Fruit fly (Drosophila melanogaster) whole organism, wandering third instar larva: Measurements from ENCODE around the gene brat.

Experiments used
- Abd-B ChIP-seq: fragments of >200 bp; optimal IDR thresholded peaks from 2 replicates; lab custom pipeline; 2017; ENCODE audit warnings: missing biosample characterization, missing genetic modification characterization
- CG32264 ChIP-seq: fragments of 200-800 bp; sonication (Bioruptor generic); optimal IDR thresholded peaks from 2 replicates; lab custom pipeline; 2016; ENCODE audit warnings: missing biosample characterization, missing genetic modification characterization
- CG9705 ChIP-seq: fragments of 200-800 bp; sonication (Bioruptor generic); optimal IDR thresholded peaks from 2 replicates; lab custom pipeline; 2018; ENCODE audit warnings: missing biosample characterization, mild to moderate bottlenecking, missing genetic modification characterization
- CrebA ChIP-seq: fragments of 200-800 bp; sonication (Bioruptor generic); optimal IDR thresholded peaks from 2 replicates; lab custom pipeline; 2016; ENCODE audit warnings: missing biosample characterization, mild to moderate bottlenecking, missing genetic modification characterization, borderline replicate concordance
- Dfd ChIP-seq: fragments of >200 bp; optimal IDR thresholded peaks from 2 replicates; lab custom pipeline; 2017; ENCODE audit warnings: missing biosample characterization, missing genetic modification characterization
- Dif ChIP-seq: fragments of 200-275, 200-300 bp; sonication (Bioruptor generic); optimal IDR thresholded peaks from 2 replicates; lab custom pipeline; 2018; ENCODE audit warnings: missing biosample characterization, missing genetic modification characterization; ENCODE audit not compliant: partially characterized antibody
- GATAd ChIP-seq: sonication (Bioruptor generic); optimal IDR thresholded peaks from 2 replicates; lab custom pipeline; 2016; ENCODE audit warnings: missing biosample characterization, missing genetic modification characterization
- HLH106 ChIP-seq: fragments of 200-800 bp; optimal IDR thresholded peaks from 3 replicates; lab custom pipeline; 2019; ENCODE audit warnings: missing biosample characterization, mild to moderate bottlenecking, missing genetic modification characterization, moderate library complexity
- Hnf4 ChIP-seq: fragments of 200-800 bp; sonication (Bioruptor generic); optimal IDR thresholded peaks from 2 replicates; lab custom pipeline; 2016; ENCODE audit warnings: missing biosample characterization, mild to moderate bottlenecking, missing genetic modification characterization
- Hr78 ChIP-seq: fragments of >200 bp; optimal IDR thresholded peaks from 2 replicates; lab custom pipeline; 2017; ENCODE audit warnings: missing biosample characterization, missing genetic modification characterization
- Hr83 ChIP-seq: fragments of 200-300 bp; sonication (Bioruptor generic); optimal IDR thresholded peaks from 2 replicates; lab custom pipeline; 2016; ENCODE audit warnings: missing biosample characterization, mild to moderate bottlenecking, missing genetic modification characterization, moderate library complexity; ENCODE audit not compliant: poor library complexity, severe bottlenecking
- Jra ChIP-seq: sonication (Bioruptor generic); optimal IDR thresholded peaks from 2 replicates; lab custom pipeline; 2016; ENCODE audit warnings: missing biosample characterization, missing genetic modification characterization
- Mio ChIP-seq: sonication (Bioruptor generic); optimal IDR thresholded peaks from 2 replicates; lab custom pipeline; 2016; ENCODE audit warnings: missing biosample characterization, missing genetic modification characterization
- Myc ChIP-seq: fragments of >200 bp; optimal IDR thresholded peaks from 2 replicates; lab custom pipeline; 2017
- N ChIP-seq: fragments of >200 bp; optimal IDR thresholded peaks from 2 replicates; lab custom pipeline; 2018; ENCODE audit warnings: missing biosample characterization, missing external identifiers, missing genetic modification characterization
- OdsH ChIP-seq: fragments of 200-800 bp; sonication (Bioruptor generic); optimal IDR thresholded peaks from 2 replicates; lab custom pipeline; 2016; ENCODE audit warnings: missing biosample characterization, mild to moderate bottlenecking, missing genetic modification characterization
- Sp1 ChIP-seq: fragments of 200-800 bp; sonication (Bioruptor generic); optimal IDR thresholded peaks from 3 replicates; lab custom pipeline; 2019; ENCODE audit warnings: missing biosample characterization, mild to moderate bottlenecking, missing genetic modification characterization, moderate library complexity
- Vsx2 ChIP-seq: fragments of 200-300, 225-300 bp; sonication (Bioruptor generic); optimal IDR thresholded peaks from 2 replicates; lab custom pipeline; 2018; ENCODE audit warnings: missing biosample characterization, missing genetic modification characterization; ENCODE audit not compliant: partially characterized antibody
- br ChIP-seq: fragments of 200-800 bp; sonication (Bioruptor generic); optimal IDR thresholded peaks from 2 replicates; lab custom pipeline; 2016; ENCODE audit warnings: missing biosample characterization, missing genetic modification characterization
- brk ChIP-seq: fragments of 200-800 bp; sonication (Bioruptor generic); optimal IDR thresholded peaks from 2 replicates; lab custom pipeline; 2016; ENCODE audit warnings: missing biosample characterization, mild to moderate bottlenecking, missing genetic modification characterization
- dl ChIP-seq, 2 experiments: fragments of 175-275, 200-275 bp in 1 of 2; fragments of 200-275 bp in 1 of 2; sonication (Bioruptor generic); optimal IDR thresholded peaks; lab custom pipeline; 2018; ENCODE audit warnings: mild to moderate bottlenecking in 2 of 2, missing biosample characterization in 2 of 2, missing genetic modification characterization in 2 of 2, moderate library complexity in 2 of 2; ENCODE audit not compliant: partially characterized antibody in 2 of 2, insufficient read depth in 1 of 2
- dmrt93B ChIP-seq: fragments of 200-800 bp; sonication (Bioruptor generic); optimal IDR thresholded peaks from 2 replicates; lab custom pipeline; 2018; ENCODE audit warnings: missing biosample characterization, mild to moderate bottlenecking, missing genetic modification characterization
- dsf ChIP-seq: sonication (Bioruptor generic); optimal IDR thresholded peaks from 2 replicates; lab custom pipeline; 2016; ENCODE audit warnings: missing biosample characterization, missing genetic modification characterization, borderline replicate concordance
- ey ChIP-seq: fragments of 200-800 bp; sonication (Bioruptor generic); optimal IDR thresholded peaks from 2 replicates; lab custom pipeline; 2016; ENCODE audit warnings: missing biosample characterization, missing genetic modification characterization
- foxo ChIP-seq, 2 experiments: fragments of 200-800 bp; sonication (Bioruptor generic); optimal IDR thresholded peaks; 2 replicates in 1 of 2; 3 replicates in 1 of 2; lab custom pipeline; 2016 to 2017; ENCODE audit warnings: missing biosample characterization in 2 of 2, missing genetic modification characterization in 2 of 2
- fru ChIP-seq: fragments of 200-800 bp; sonication (Bioruptor generic); optimal IDR thresholded peaks from 3 replicates; lab custom pipeline; 2016; ENCODE audit warnings: missing biosample characterization, mild to moderate bottlenecking, missing genetic modification characterization
- h ChIP-seq: fragments of 200-800 bp; sonication (Bioruptor generic); optimal IDR thresholded peaks from 3 replicates; lab custom pipeline; 2016; ENCODE audit warnings: missing biosample characterization, mild to moderate bottlenecking, missing genetic modification characterization
- jim ChIP-seq: fragments of 175-275, 200-325 bp; sonication (Bioruptor generic); optimal IDR thresholded peaks from 2 replicates; lab custom pipeline; 2016; ENCODE audit warnings: missing biosample characterization, mild to moderate bottlenecking, missing genetic modification characterization
- lola ChIP-seq: fragments of >200 bp; optimal IDR thresholded peaks from 2 replicates; lab custom pipeline; 2017; ENCODE audit warnings: missing biosample characterization, missing genetic modification characterization
- pan ChIP-seq: fragments of >200 bp; optimal IDR thresholded peaks from 2 replicates; lab custom pipeline; 2017
- psq ChIP-seq: fragments of 200-800 bp; sonication (Bioruptor generic); optimal IDR thresholded peaks from 3 replicates; lab custom pipeline; 2017; ENCODE audit warnings: missing biosample characterization, mild to moderate bottlenecking, missing genetic modification characterization, moderate library complexity
- rgr ChIP-seq: fragments of 200-800 bp; sonication (Bioruptor generic); optimal IDR thresholded peaks from 3 replicates; lab custom pipeline; 2016; ENCODE audit warnings: missing biosample characterization, mild to moderate bottlenecking, missing genetic modification characterization
- sage ChIP-seq: fragments of 200-800 bp; sonication (Bioruptor generic); optimal IDR thresholded peaks from 2 replicates; lab custom pipeline; 2016; ENCODE audit warnings: missing biosample characterization, mild to moderate bottlenecking, missing genetic modification characterization
- sv ChIP-seq: fragments of 200-800 bp; sonication (Bioruptor generic); optimal IDR thresholded peaks from 3 replicates; lab custom pipeline; 2016; ENCODE audit warnings: missing biosample characterization, missing genetic modification characterization
- tai ChIP-seq: sonication (Bioruptor generic); optimal IDR thresholded peaks from 2 replicates; lab custom pipeline; 2016; ENCODE audit warnings: missing biosample characterization, missing genetic modification characterization
- usp ChIP-seq: fragments of >200 bp; optimal IDR thresholded peaks from 2 replicates; lab custom pipeline; 2017; ENCODE audit warnings: missing biosample characterization, missing genetic modification characterization
- woc ChIP-seq: sonication (Bioruptor generic); optimal IDR thresholded peaks from 2 replicates; lab custom pipeline; 2016; ENCODE audit warnings: missing biosample characterization, mild to moderate bottlenecking, missing genetic modification characterization

Gene brat

DNA sequence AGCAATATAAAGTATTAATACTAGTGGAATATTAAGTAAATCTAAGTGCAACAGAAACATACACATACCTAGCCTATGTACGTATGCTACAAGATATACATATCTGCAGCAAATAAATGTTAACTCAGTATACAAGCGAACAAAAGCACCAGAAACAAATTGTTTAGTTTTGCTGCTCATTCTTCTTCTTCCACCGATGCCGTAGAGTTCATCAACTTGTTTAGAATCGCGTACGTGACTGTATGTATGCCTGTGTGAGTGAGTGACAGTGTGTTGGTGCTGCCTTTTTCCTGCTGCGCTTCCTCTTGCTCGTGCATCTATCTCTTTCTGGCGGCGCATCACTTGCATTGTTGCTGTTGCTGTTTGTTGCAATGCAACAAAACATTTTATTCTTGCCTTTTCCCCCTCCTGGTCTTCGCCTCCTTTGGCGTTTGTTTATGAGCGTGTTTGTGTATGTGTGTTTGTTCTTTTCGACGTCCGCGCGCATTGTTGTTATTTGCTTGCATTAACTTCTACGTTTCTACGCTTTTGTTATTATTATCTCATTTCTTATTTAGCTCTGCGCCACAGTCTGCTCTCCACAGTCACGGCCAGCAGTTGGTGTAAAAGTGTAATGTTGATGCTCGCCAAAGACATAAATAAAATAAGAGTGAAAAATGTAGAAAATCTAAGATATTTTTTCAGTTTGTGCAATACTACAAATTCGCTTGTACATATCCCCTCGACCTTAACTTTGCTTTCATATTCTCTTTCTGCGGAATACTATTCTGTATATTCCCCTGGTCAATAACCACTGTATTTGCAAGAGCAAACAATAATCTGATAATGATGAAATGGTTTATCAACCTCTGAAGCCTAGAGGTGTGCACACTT, 25.3 kb downstream of the brat start:
- peak; percentile 34 for TF ChIP-seq Sp1
- peak; percentile 30 for TF ChIP-seq Hnf4 (GFP tag; lab: Kevin White, UChicago)
- TF ChIP-seq tai (GFP tag; lab: Kevin White, UChicago): peak; percentile 44
- peak; percentile 29 for TF ChIP-seq psq (GFP tag; lab: Kevin White, UChicago)
- TF ChIP-seq CrebA (GFP tag; lab: Kevin White, UChicago): no peak
- peak; percentile 31 for TF ChIP-seq Jra (GFP tag; lab: Kevin White, UChicago)
- TF ChIP-seq sv (GFP tag; lab: Kevin White, UChicago): no peak
- TF ChIP-seq Vsx2 (GFP tag; lab: Kevin White, UChicago): no peak
- TF ChIP-seq HLH106 (tag; lab: Kevin White, UChicago): peak; percentile 47
- peak; percentile 66 for TF ChIP-seq ey (GFP tag; lab: Kevin White, UChicago)
- TF ChIP-seq woc (GFP tag; lab: Kevin White, UChicago): peak; percentile 17
- TF ChIP-seq Dif (GFP tag; lab: Kevin White, UChicago): no peak
- no peak for TF ChIP-seq Abd-B (GFP tag; lab: Kevin White, UChicago)
- TF ChIP-seq br (GFP tag; lab: Kevin White, UChicago): peak; percentile 61
- no peak for TF ChIP-seq Mio (GFP tag; lab: Kevin White, UChicago)
- peak in 1 of 2 experiments; percentile 69 for TF ChIP-seq foxo (GFP tag; optimal IDR thresholded peaks at IDR 0.05; lab: Kevin White, UChicago)
- no peak for TF ChIP-seq sage (GFP tag; lab: Kevin White, UChicago)
- no peak for TF ChIP-seq CG9705 (GFP tag; lab: Kevin White, UChicago)
- no peak for TF ChIP-seq lola
- no peak for TF ChIP-seq Dfd
- TF ChIP-seq GATAd (GFP tag; lab: Kevin White, UChicago): no peak
- TF ChIP-seq jim (GFP tag; lab: Kevin White, UChicago): no peak
- no peak for TF ChIP-seq brk
- TF ChIP-seq h: peak; percentile 57
- TF ChIP-seq fru (GFP tag; lab: Kevin White, UChicago): peak; percentile 59
- TF ChIP-seq OdsH (GFP tag; lab: Kevin White, UChicago): peak; percentile 78
- TF ChIP-seq rgr (GFP tag; lab: Kevin White, UChicago): peak; percentile 72
- no peak for TF ChIP-seq Hr78 (GFP tag; lab: Kevin White, UChicago)
- TF ChIP-seq Hr83 (GFP tag; lab: Kevin White, UChicago): peak; percentile 19
- TF ChIP-seq Myc (lab: Kevin White, UChicago): no peak
- peak; percentile 44 for TF ChIP-seq dmrt93B (GFP tag; lab: Kevin White, UChicago)
- TF ChIP-seq dsf (GFP tag; lab: Kevin White, UChicago): no peak
- no peak for TF ChIP-seq pan (lab: Kevin White, UChicago)
- TF ChIP-seq CG32264 (GFP tag; lab: Kevin White, UChicago): peak; percentile 51
- no peak for TF ChIP-seq N (GFP tag; lab: Kevin White, UChicago)
- no peak for TF ChIP-seq usp (GFP tag; lab: Kevin White, UChicago)
- TF ChIP-seq dl (GFP tag; optimal IDR thresholded peaks at IDR 0.05; lab: Kevin White, UChicago; ENCODE audit: insufficient read depth in 1 of 2, partially characterized antibody in 2 of 2): no peak
- TF ChIP-seq, all 38 proteins: peak for 17

- TF ChIP-seq Jra (GFP tag; lab: Kevin White, UChicago) (no peak), fru (GFP tag; lab: Kevin White, UChicago) (peak; percentile 11), foxo (GFP tag; optimal IDR thresholded peaks at IDR 0.05; lab: Kevin White, UChicago) (peak in 1 of 2 experiments; percentile 24), Hr83 (GFP tag; lab: Kevin White, UChicago) (no peak), dmrt93B (GFP tag; lab: Kevin White, UChicago) (no peak), ey (GFP tag; lab: Kevin White, UChicago) (peak; percentile 15), Dfd (peak; percentile 87)
Observed at dm6 chr2L:19159552-19160406, 26.2 kb downstream of the brat start.
